Worm (Caenorhabditis elegans) whole organism, L4 larva: ENCODE data around the gene ZC190.10.

Source experiments
- Y75B8A.6 ChIP-seq: fragments of 200-800 bp; sonication (Bioruptor generic); IDR thresholded peaks from 2 replicates; pipeline ENCODE4 v1.3.6; 2022; ENCODE audit warnings: missing genetic modification reagents, missing genetic modification characterization, missing compliant biosample characterization
- lin-39 ChIP-seq: fragments of 150-350 bp; optimal IDR thresholded peaks from 2 replicates; lab custom pipeline; 2014; ENCODE audit warnings: missing biosample characterization, missing genetic modification reagents, missing genetic modification characterization
- nhr-11 ChIP-seq: fragments of 150-350 bp; optimal IDR thresholded peaks from 2 replicates; lab custom pipeline; 2014; ENCODE audit warnings: missing biosample characterization, missing genetic modification characterization
- zfp-3 ChIP-seq: fragments of 200-800 bp; sonication (Bioruptor generic); conservative IDR thresholded peaks from 2 replicates; pipeline ENCODE4 v1.3.6; 2022; ENCODE audit warnings: missing genetic modification reagents, missing genetic modification characterization, missing compliant biosample characterization

DNA sequence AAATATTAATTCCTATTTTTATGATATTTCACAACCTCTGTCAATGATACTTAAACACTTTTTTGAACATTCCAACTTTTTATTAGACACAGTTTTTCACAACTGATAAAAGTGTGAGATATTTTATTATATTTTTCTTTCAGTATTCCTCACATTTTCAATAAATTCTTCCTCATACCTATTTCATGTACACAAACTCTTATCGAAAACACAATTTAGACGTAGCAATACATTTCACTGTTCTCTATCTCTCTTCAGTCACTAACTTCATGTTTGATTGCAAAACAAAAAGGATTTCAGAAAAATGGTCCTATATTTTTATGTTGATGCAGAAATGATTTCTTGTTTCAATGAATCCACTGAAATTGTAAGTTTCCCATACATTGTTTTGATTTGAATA is 49.7 kb upstream of the ZC190.10 start, which contains the start of gene B0507.6:
- TF ChIP-seq Y75B8A.6 (GFP tag; lab: Robert Waterston, UW), result no peak
- no peak for TF ChIP-seq nhr-11
- no peak for TF ChIP-seq zfp-3 (GFP tag; lab: Robert Waterston, UW)
- no peak for TF ChIP-seq lin-39 (tag; lab: Kevin White, UChicago)
